Worm (Caenorhabditis elegans) whole organism, L4 larva: ENCODE measurements around the gene F49C12.5.
A peak's percentile ranks its signal among the peaks of the same experiment; 100 is the strongest.

Experiments used
- F10B5.3 ChIP-seq: sonication (generic microtip); optimal IDR thresholded peaks from 2 replicates; lab custom pipeline; 2016; ENCODE audit warnings: mild to moderate bottlenecking, missing genetic modification characterization, missing compliant biosample characterization
- F26F4.8 ChIP-seq: fragments of 200-800 bp; sonication (Bioruptor generic); conservative IDR thresholded peaks from 2 replicates; pipeline ENCODE4 v1.3.6; 2022; ENCODE audit warnings: missing genetic modification characterization, missing compliant biosample characterization
- T20F7.1 ChIP-seq: fragments of 200-800 bp; sonication (Bioruptor generic); optimal IDR thresholded peaks from 2 replicates; lab custom pipeline; 2018; ENCODE audit warnings: mild to moderate bottlenecking, missing genetic modification characterization, missing compliant biosample characterization
- Y105C5A.15 ChIP-seq: fragments of 200-800 bp; sonication (Bioruptor generic); IDR thresholded peaks from 2 replicates; pipeline ENCODE4 v1.3.6; 2022; ENCODE audit warnings: missing genetic modification characterization, missing compliant biosample characterization
- Y5F2A.4 ChIP-seq: fragments of 200-800 bp; sonication (Bioruptor generic); optimal IDR thresholded peaks from 2 replicates; lab custom pipeline; 2018; ENCODE audit warnings: mild to moderate bottlenecking, missing genetic modification characterization, missing compliant biosample characterization
- attf-4 ChIP-seq: sonication (generic microtip); optimal IDR thresholded peaks from 3 replicates; lab custom pipeline; 2017; ENCODE audit warnings: missing biosample characterization, missing genetic modification characterization
- ceh-28 ChIP-seq: fragments of 150-350 bp; optimal IDR thresholded peaks from 2 replicates; lab custom pipeline; 2014; ENCODE audit warnings: missing biosample characterization, missing genetic modification reagents, missing genetic modification characterization
- ceh-62 ChIP-seq: sonication (generic microtip); optimal IDR thresholded peaks from 2 replicates; lab custom pipeline; 2017; ENCODE audit warnings: missing biosample characterization, missing genetic modification characterization
- ceh-82 ChIP-seq: sonication (generic microtip); optimal IDR thresholded peaks from 2 replicates; lab custom pipeline; 2017; ENCODE audit warnings: missing biosample characterization, missing genetic modification characterization
- ces-1 ChIP-seq: fragments of 150-350 bp; sonication (generic microtip); optimal IDR thresholded peaks from 4 replicates; lab custom pipeline; 2014; ENCODE audit warnings: missing biosample characterization, missing genetic modification reagents, missing genetic modification characterization
- ctbp-1 ChIP-seq: fragments of 200-800 bp; sonication (Bioruptor generic); IDR thresholded peaks from 2 replicates; pipeline ENCODE4 v1.3.6; 2022; ENCODE audit warnings: missing genetic modification reagents, missing genetic modification characterization, missing compliant biosample characterization
- daf-12 ChIP-seq: fragments of 150-350 bp; optimal IDR thresholded peaks from 2 replicates; lab custom pipeline; 2014; ENCODE audit warnings: missing biosample characterization, missing genetic modification reagents, missing genetic modification characterization
- daf-16 ChIP-seq, 3 experiments: sonication (generic microtip); optimal IDR thresholded peaks; 2 replicates each; lab custom pipeline; 2016 to 2017; ENCODE audit warnings: missing genetic modification characterization in 3 of 3, missing genetic modification reagents in 3 of 3, mild to moderate bottlenecking in 2 of 3, missing compliant biosample characterization in 2 of 3, missing biosample characterization in 1 of 3, moderate library complexity in 1 of 3
- daf-19 ChIP-seq: fragments of 200-800 bp; sonication (Bioruptor generic); conservative IDR thresholded peaks from 2 replicates; pipeline ENCODE4 v1.3.6; 2022; ENCODE audit warnings: missing genetic modification characterization, missing compliant biosample characterization
- daf-8 ChIP-seq: fragments of 200-800 bp; sonication (Bioruptor generic); IDR thresholded peaks from 2 replicates; pipeline ENCODE4 v1.3.6; 2022; ENCODE audit warnings: missing genetic modification characterization, missing compliant biosample characterization
- dmd-8 ChIP-seq: fragments of 200-800 bp; sonication (Bioruptor generic); IDR thresholded peaks from 2 replicates; pipeline ENCODE4 v1.3.6; 2022; ENCODE audit warnings: missing genetic modification characterization, missing compliant biosample characterization
- dmd-9 ChIP-seq: fragments of 200-800 bp; sonication (Bioruptor generic); IDR thresholded peaks from 2 replicates; pipeline ENCODE4 v1.3.6; 2022; ENCODE audit warnings: missing genetic modification reagents, missing genetic modification characterization, missing compliant biosample characterization
- duxl-1 ChIP-seq: sonication (generic microtip); optimal IDR thresholded peaks from 2 replicates; lab custom pipeline; 2016; ENCODE audit warnings: mild to moderate bottlenecking, missing genetic modification characterization, moderate library complexity, missing compliant biosample characterization; ENCODE audit not compliant: poor library complexity
- dve-1 ChIP-seq: sonication (generic microtip); optimal IDR thresholded peaks from 2 replicates; lab custom pipeline; 2017; ENCODE audit warnings: antibody characterized with exemption, mild to moderate bottlenecking, missing genetic modification characterization, missing compliant biosample characterization; ENCODE audit not compliant: insufficient read depth
- egl-43 ChIP-seq: fragments of 200-800 bp; sonication (Bioruptor generic); IDR thresholded peaks from 2 replicates; pipeline ENCODE4 v1.3.6; 2022; ENCODE audit warnings: missing genetic modification reagents, missing genetic modification characterization, missing compliant biosample characterization
- fkh-10 ChIP-seq: fragments of 150-350 bp; optimal IDR thresholded peaks from 2 replicates; lab custom pipeline; 2014; ENCODE audit warnings: missing biosample characterization, missing genetic modification reagents, missing genetic modification characterization
- fos-1 ChIP-seq: fragments of 150-350 bp; optimal IDR thresholded peaks from 2 replicates; lab custom pipeline; 2014; ENCODE audit warnings: missing biosample characterization, missing genetic modification characterization
- hlh-11 ChIP-seq: fragments of 200-800 bp; sonication (Bioruptor generic); optimal IDR thresholded peaks from 2 replicates; lab custom pipeline; 2018; ENCODE audit warnings: mild to moderate bottlenecking, missing genetic modification characterization, missing compliant biosample characterization
- hmg-1.1 ChIP-seq: fragments of 200-800 bp; sonication (Bioruptor generic); IDR thresholded peaks from 2 replicates; pipeline ENCODE4 v1.3.6; 2022; ENCODE audit warnings: missing genetic modification reagents, missing genetic modification characterization, missing compliant biosample characterization
- jun-1 ChIP-seq: fragments of 150-350 bp; optimal IDR thresholded peaks from 2 replicates; lab custom pipeline; 2014; ENCODE audit warnings: missing biosample characterization, missing genetic modification reagents, missing genetic modification characterization
- lin-13 ChIP-seq: fragments of 150-350 bp; optimal IDR thresholded peaks from 2 replicates; lab custom pipeline; 2014; ENCODE audit warnings: missing biosample characterization, missing genetic modification reagents, missing genetic modification characterization
- lin-29 ChIP-seq: fragments of 200-800 bp; sonication (Bioruptor generic); IDR thresholded peaks from 2 replicates; pipeline ENCODE4 v1.3.6; 2022; ENCODE audit warnings: missing genetic modification reagents, missing genetic modification characterization, missing compliant biosample characterization
- lir-3 ChIP-seq: sonication (generic microtip); optimal IDR thresholded peaks from 2 replicates; lab custom pipeline; 2016; ENCODE audit warnings: mild to moderate bottlenecking, missing genetic modification characterization, missing compliant biosample characterization
- mdt-29 ChIP-seq: fragments of 200-800 bp; sonication (Bioruptor generic); IDR thresholded peaks from 2 replicates; pipeline ENCODE4 v1.3.6; 2022; ENCODE audit warnings: missing genetic modification reagents, missing genetic modification characterization, missing compliant biosample characterization
- mxl-3 ChIP-seq: fragments of 200-800 bp; sonication (Bioruptor generic); optimal IDR thresholded peaks from 2 replicates; lab custom pipeline; 2018; ENCODE audit warnings: mild to moderate bottlenecking, missing genetic modification characterization, missing compliant biosample characterization
- nhr-10 ChIP-seq: fragments of 150-350 bp; optimal IDR thresholded peaks from 2 replicates; lab custom pipeline; 2014; ENCODE audit warnings: missing biosample characterization, missing genetic modification characterization
- nhr-11 ChIP-seq: fragments of 150-350 bp; optimal IDR thresholded peaks from 2 replicates; lab custom pipeline; 2014; ENCODE audit warnings: missing biosample characterization, missing genetic modification characterization
- nhr-111 ChIP-seq: fragments of 200-800 bp; sonication (Bioruptor generic); optimal IDR thresholded peaks from 2 replicates; lab custom pipeline; 2018; ENCODE audit warnings: mild to moderate bottlenecking, missing genetic modification characterization, missing compliant biosample characterization
- nhr-42 ChIP-seq: fragments of 200-800 bp; sonication (Bioruptor generic); IDR thresholded peaks from 2 replicates; pipeline ENCODE4 v1.3.6; 2022; ENCODE audit warnings: missing genetic modification characterization, missing compliant biosample characterization
- nhr-6 ChIP-seq: fragments of 150-350 bp; optimal IDR thresholded peaks from 2 replicates; lab custom pipeline; 2014; ENCODE audit warnings: missing biosample characterization, missing genetic modification characterization
- nhr-76 ChIP-seq: fragments of 150-350 bp; optimal IDR thresholded peaks from 2 replicates; lab custom pipeline; 2014; ENCODE audit warnings: missing biosample characterization, missing genetic modification characterization
- pha-4 ChIP-seq, 2 experiments: fragments of 150-350 bp in 1 of 2; fragments of 200-800 bp in 1 of 2; sonication (Bioruptor generic) in 1 of 2; IDR thresholded peaks in 1 of 2; optimal IDR thresholded peaks in 1 of 2; 2 replicates each; pipeline versions ENCODE4 v1.3.6 to Lab custom; 2014 to 2022; ENCODE audit warnings: missing genetic modification characterization in 2 of 2, missing genetic modification reagents in 2 of 2, missing biosample characterization in 1 of 2, missing compliant biosample characterization in 1 of 2
- php-3 ChIP-seq: fragments of 200-800 bp; sonication (Bioruptor generic); IDR thresholded peaks from 2 replicates; pipeline ENCODE4 v1.3.6; 2022; ENCODE audit warnings: missing genetic modification reagents, missing genetic modification characterization, missing compliant biosample characterization
- rbr-2 ChIP-seq: sonication (generic microtip); optimal IDR thresholded peaks from 2 replicates; lab custom pipeline; 2016; ENCODE audit warnings: missing genotype, missing genetic modification characterization, missing compliant biosample characterization
- saeg-2 ChIP-seq: fragments of 200-800 bp; sonication (Bioruptor generic); IDR thresholded peaks from 2 replicates; pipeline ENCODE4 v1.3.6; 2022; ENCODE audit warnings: missing genetic modification reagents, missing genetic modification characterization, missing compliant biosample characterization
- sdz-12 ChIP-seq: fragments of 200-800 bp; sonication (Bioruptor generic); optimal IDR thresholded peaks from 2 replicates; lab custom pipeline; 2018; ENCODE audit warnings: mild to moderate bottlenecking, missing genetic modification characterization, missing compliant biosample characterization
- spr-3 ChIP-seq: fragments of 200-800 bp; sonication (Bioruptor generic); optimal IDR thresholded peaks from 2 replicates; lab custom pipeline; 2018; ENCODE audit warnings: mild to moderate bottlenecking, missing genetic modification characterization, missing compliant biosample characterization
- tag-97 ChIP-seq: fragments of 200-800 bp; sonication (Bioruptor generic); IDR thresholded peaks from 2 replicates; pipeline ENCODE4 v1.3.6; 2022; ENCODE audit warnings: missing genetic modification characterization, missing compliant biosample characterization
- unc-39 ChIP-seq: sonication (generic microtip); optimal IDR thresholded peaks from 2 replicates; lab custom pipeline; 2017; ENCODE audit warnings: missing biosample characterization, missing genetic modification characterization
- unc-62 ChIP-seq, 3 experiments: fragments of 150-350 bp in 1 of 3; sonication (generic microtip); optimal IDR thresholded peaks in 2 of 3; peaks in 1 of 3; 1 replicate in 1 of 3; 2 replicates in 2 of 3; lab custom pipeline; 2014 to 2017; ENCODE audit warnings: missing biosample characterization in 3 of 3, missing genetic modification characterization in 3 of 3, missing genetic modification reagents in 3 of 3, missing genotype in 1 of 3
- vab-7 ChIP-seq: fragments of 200-800 bp; sonication (Bioruptor generic); IDR thresholded peaks from 2 replicates; pipeline ENCODE4 v1.3.6; 2022; ENCODE audit warnings: missing genetic modification reagents, missing genetic modification characterization, missing compliant biosample characterization
- zfp-2 ChIP-seq: sonication (generic microtip); optimal IDR thresholded peaks from 2 replicates; lab custom pipeline; 2016; ENCODE audit warnings: mild to moderate bottlenecking, missing genetic modification characterization, missing compliant biosample characterization
- zip-11 ChIP-seq: fragments of 200-800 bp; sonication (Bioruptor generic); IDR thresholded peaks from 2 replicates; pipeline ENCODE4 v1.3.6; 2022; ENCODE audit warnings: missing genetic modification characterization, missing compliant biosample characterization
- zip-2 ChIP-seq: fragments of 150-350 bp; optimal IDR thresholded peaks from 2 replicates; lab custom pipeline; 2014; ENCODE audit warnings: missing biosample characterization, missing genetic modification characterization
- ztf-7 ChIP-seq: fragments of 150-350 bp; optimal IDR thresholded peaks from 2 replicates; lab custom pipeline; 2014; ENCODE audit warnings: missing biosample characterization, missing genetic modification characterization

Gene F49C12.5

DNA sequence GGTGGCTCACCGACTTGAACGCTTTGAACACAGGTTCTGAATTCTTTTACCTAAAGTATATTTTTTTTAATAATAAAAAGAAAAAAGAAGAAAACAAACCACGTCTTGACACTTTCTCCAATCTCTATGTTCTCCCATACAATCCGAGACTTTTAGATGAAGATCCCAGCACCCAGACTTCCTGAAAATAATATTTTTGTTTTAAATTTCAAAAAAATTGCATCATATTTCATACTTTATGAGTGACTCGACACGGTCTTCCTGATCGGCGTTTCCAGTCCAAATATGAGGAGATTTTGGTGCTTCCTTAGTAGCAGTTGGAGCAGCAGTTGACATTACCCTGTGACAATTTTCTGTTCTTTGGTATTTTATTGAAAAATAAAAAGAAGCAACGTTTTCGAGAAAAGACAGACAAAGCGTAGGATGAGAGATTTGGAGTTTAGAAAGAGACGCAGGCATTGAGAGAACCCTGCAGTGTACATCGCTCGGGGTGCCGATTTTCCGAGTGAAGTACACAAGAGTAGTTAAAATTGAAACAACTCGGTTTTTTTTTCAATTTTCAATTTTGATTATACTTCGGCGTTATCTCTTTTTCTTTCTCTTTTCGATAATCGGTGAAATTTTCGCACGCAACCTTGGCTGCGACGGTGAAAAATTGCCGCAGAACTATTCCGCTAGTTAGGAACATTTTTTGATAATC, 31.0 kb downstream of the F49C12.5 start, which contains the start of the genes coa-4 and T20D3.14 (continued):
- no peak for TF ChIP-seq dmd-9 (GFP tag; lab: Robert Waterston, UW)
- TF ChIP-seq nhr-6 (tag; lab: Kevin White, UChicago): no peak
- TF ChIP-seq lin-13: no peak
- no peak for TF ChIP-seq ceh-28 (tag; lab: Kevin White, UChicago)
- no peak for TF ChIP-seq Y105C5A.15 (GFP tag; lab: Robert Waterston, UW)
- no peak for TF ChIP-seq zip-2 (tag; lab: Kevin White, UChicago)
- no peak for TF ChIP-seq ceh-82
- TF ChIP-seq saeg-2 (GFP tag; lab: Robert Waterston, UW): no peak
- peak; percentile 69 for TF ChIP-seq dve-1 (tag; lab: Kevin White, UChicago)
- TF ChIP-seq zfp-2: no peak
- TF ChIP-seq pha-4 (GFP tag; IDR thresholded peaks at IDR 0.05; lab: Robert Waterston, UW): no peak
- peak; percentile 40 for TF ChIP-seq pha-4 (tag; optimal IDR thresholded peaks at IDR 0.05; lab: Kevin White, UChicago)
- no peak for TF ChIP-seq fos-1 (tag; lab: Kevin White, UChicago)
- no peak for TF ChIP-seq rbr-2 (tag; lab: Kevin White, UChicago)
- no peak for TF ChIP-seq sdz-12 (GFP tag; lab: Kevin White, UChicago)
- TF ChIP-seq jun-1: no peak
- TF ChIP-seq lin-29: no peak
- TF ChIP-seq dmd-8 (GFP tag; lab: Robert Waterston, UW): no peak
- TF ChIP-seq nhr-11 (tag; lab: Kevin White, UChicago): no peak
- TF ChIP-seq fkh-10 (GFP tag; lab: Kevin White, UChicago): no peak
- no peak for TF ChIP-seq daf-12 (tag; lab: Kevin White, UChicago)
- no peak for TF ChIP-seq spr-3 (GFP tag; lab: Kevin White, UChicago)
- TF ChIP-seq unc-39: no peak
- no peak for TF ChIP-seq mxl-3
- no peak for TF ChIP-seq daf-19 (GFP tag; lab: Robert Waterston, UW)
- TF ChIP-seq hmg-1.1 (GFP tag; lab: Robert Waterston, UW): 0 out of 2 replicates have a peak, but pooled peaks have one; percentile 40
- TF ChIP-seq nhr-111: no peak
- TF ChIP-seq ctbp-1 (GFP tag; lab: Robert Waterston, UW): no peak
- TF ChIP-seq egl-43 (GFP tag; lab: Robert Waterston, UW): no peak
- TF ChIP-seq nhr-76 (tag; lab: Kevin White, UChicago): no peak
- TF ChIP-seq Y5F2A.4 (GFP tag; lab: Kevin White, UChicago): no peak
- TF ChIP-seq mdt-29: no peak
- no peak for TF ChIP-seq unc-62 (GFP tag; optimal IDR thresholded peaks at IDR 0.05 in 1 of 2; lab: Kevin White, UChicago)
- no peak for TF ChIP-seq unc-62 (tag; optimal IDR thresholded peaks at IDR 0.05; lab: Kevin White, UChicago)
- TF ChIP-seq F10B5.3: no peak
- TF ChIP-seq ceh-62 (tag; lab: Kevin White, UChicago): no peak
- TF ChIP-seq ztf-7 (tag; lab: Kevin White, UChicago): no peak
- TF ChIP-seq tag-97 (GFP tag; lab: Robert Waterston, UW): no peak
- no peak for TF ChIP-seq F26F4.8
- no peak for TF ChIP-seq daf-8 (GFP tag; lab: Robert Waterston, UW)
- TF ChIP-seq ces-1 (GFP tag; lab: Kevin White, UChicago): no peak
- TF ChIP-seq zip-11 (GFP tag; lab: Robert Waterston, UW): no peak
- TF ChIP-seq nhr-42 (GFP tag; lab: Robert Waterston, UW): no peak
- TF ChIP-seq attf-4: no peak
- no peak for TF ChIP-seq vab-7 (GFP tag; lab: Robert Waterston, UW)
- peak; percentile 64 for TF ChIP-seq hlh-11
- no peak for TF ChIP-seq duxl-1 (tag; lab: Kevin White, UChicago)
- TF ChIP-seq lir-3: no peak
- TF ChIP-seq daf-16 (GFP tag; optimal IDR thresholded peaks at IDR 0.05; lab: Kevin White, UChicago): no peak
- peak; percentile 64 for TF ChIP-seq daf-16 (tag; optimal IDR thresholded peaks at IDR 0.05; lab: Kevin White, UChicago)
- no peak for TF ChIP-seq nhr-10
- TF ChIP-seq T20F7.1: no peak
- no peak for TF ChIP-seq php-3 (GFP tag; lab: Robert Waterston, UW)
